Worm (Caenorhabditis elegans): Measurements from ENCODE around the gene ceh-90.
A peak's percentile ranks its signal among the peaks of the same experiment; 100 is the strongest.

Gene ceh-90

DNA sequence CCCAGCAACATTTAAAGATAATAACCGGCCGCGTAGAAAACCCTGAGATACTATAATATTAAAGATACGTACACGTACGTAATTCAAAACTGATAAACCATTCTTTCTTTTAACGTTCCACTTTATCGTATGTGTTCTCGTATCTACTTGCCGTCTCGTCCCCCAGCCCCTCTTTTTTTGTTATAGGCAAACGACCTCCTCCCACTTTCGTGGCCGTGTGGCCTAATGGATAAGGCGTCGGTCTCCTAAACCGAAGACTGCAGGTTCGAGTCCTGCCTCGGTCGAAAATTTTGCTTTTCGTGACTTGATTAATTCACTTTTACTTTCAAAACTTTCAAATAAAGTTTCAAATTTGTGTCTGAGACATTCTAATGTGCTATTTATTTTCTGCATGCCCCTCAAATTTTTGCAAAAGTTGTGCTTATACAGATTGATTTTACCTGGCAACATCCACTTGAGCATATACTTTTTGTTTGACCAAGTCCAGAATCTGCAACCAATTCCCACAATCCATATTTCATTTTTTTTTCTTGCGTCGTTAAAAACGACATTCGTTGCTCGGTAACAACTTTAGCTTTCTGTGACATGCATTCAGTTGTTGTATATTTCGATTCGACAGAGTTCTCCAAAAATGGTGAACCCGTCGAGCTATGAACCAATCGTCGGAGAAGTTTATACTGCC, 41.2 kb downstream of the ceh-90 start, which contains the start of gene F28H6.7 (continued):
- TF ChIP-seq F10E7.11 (tag; optimal IDR thresholded peaks at IDR 0.05) (no peak), lin-54 (GFP tag; optimal IDR thresholded peaks at IDR 0.05) (no peak), aptf-2 (GFP tag; conservative IDR thresholded peaks at IDR 0.05) (no peak; the same call in 1 of the 2 replicates), hrde-1 (tag; optimal IDR thresholded peaks at IDR 0.05; ENCODE audit: borderline replicate concordance) (peak; percentile 8), Y95B8A.8 (GFP tag; IDR thresholded peaks at IDR 0.05) (no peak), sea-2 (GFP tag; IDR thresholded peaks at IDR 0.05) (no peak), snpc-1.3 (tag; optimal IDR thresholded peaks at IDR 0.05; ENCODE audit: insufficient read depth) (no peak), aptf-3 (GFP tag; IDR thresholded peaks at IDR 0.05) (peak; percentile 73; the same call in 1 of the 2 replicates), dpff-1 (tag; optimal IDR thresholded peaks at IDR 0.05) (no peak), fkh-3 (tag; optimal IDR thresholded peaks at IDR 0.05) (no peak), dpl-1 (GFP tag; optimal IDR thresholded peaks at IDR 0.05) (no peak), C17E4.6 (GFP tag; IDR thresholded peaks at IDR 0.05) (no peak), madf-3 (GFP tag; IDR thresholded peaks at IDR 0.05) (peak; percentile 68; the same call in 1 of the 2 replicates), tlf-1 (GFP tag; optimal IDR thresholded peaks at IDR 0.05) (no peak), snpc-3.4 (tag; optimal IDR thresholded peaks at IDR 0.05) (no peak), pbrm-1 (GFP tag; IDR thresholded peaks at IDR 0.05) (peak; percentile 79), lag-1 (GFP tag; IDR thresholded peaks at IDR 0.05) (no peak), egrh-3 (GFP tag; IDR thresholded peaks at IDR 0.05) (peak; percentile 27; the same call in 1 of the 2 replicates), ceh-91 (GFP tag; IDR thresholded peaks at IDR 0.05) (no peak), attf-3 (GFP tag; conservative IDR thresholded peaks at IDR 0.05) (no peak), lin-35 (GFP tag; optimal IDR thresholded peaks at IDR 0.05) (peak in 1 of 3 experiments; percentile 65), F37B4.10 (GFP tag; IDR thresholded peaks at IDR 0.05) (no peak), egl-18 (GFP tag; IDR thresholded peaks at IDR 0.05) (0 out of 2 replicates have a peak, but pooled peaks have one; percentile 10), bed-2 (GFP tag; IDR thresholded peaks at IDR 0.05) (no peak), attf-5 (GFP tag; optimal IDR thresholded peaks at IDR 0.05) (no peak), C06A6.2 (GFP tag; conservative IDR thresholded peaks at IDR 0.05) (no peak), ceh-58 (GFP tag; IDR thresholded peaks at IDR 0.05) (no peak), ztf-28 (GFP tag; IDR thresholded peaks at IDR 0.05) (peak; percentile 61; the same call in 1 of the 2 replicates), ztf-22 (GFP tag; optimal IDR thresholded peaks at IDR 0.05) (no peak), ztf-18 (tag; optimal IDR thresholded peaks at IDR 0.05) (peak; percentile 51), atf-7 (tag; optimal IDR thresholded peaks at IDR 0.05) (peak; percentile 8), B0261.1 (tag; optimal IDR thresholded peaks at IDR 0.05) (peak; percentile 88), Y79H2A.3 (GFP tag; conservative IDR thresholded peaks at IDR 0.05) (no peak), athp-1 (tag; optimal IDR thresholded peaks at IDR 0.05) (no peak), F23B12.7 (tag; optimal IDR thresholded peaks at IDR 0.05; ENCODE audit: insufficient read depth) (peak; percentile 70), K11D2.4 (GFP tag; IDR thresholded peaks at IDR 0.05) (no peak), nhr-90 (tag; optimal IDR thresholded peaks at IDR 0.05) (peak; percentile 66), somi-1 (GFP tag; optimal IDR thresholded peaks at IDR 0.05) (peak; percentile 31), mcd-1 (GFP tag; IDR thresholded peaks at IDR 0.05) (no peak; the same call in 1 of the 2 replicates), madf-6 (GFP tag; IDR thresholded peaks at IDR 0.05) (peak; percentile 46; the same call in 1 of the 2 replicates), ets-4 (GFP tag; optimal IDR thresholded peaks at IDR 0.05) (no peak), madf-10 (tag; optimal IDR thresholded peaks at IDR 0.05) (peak; percentile 50), F52B5.7 (tag; optimal IDR thresholded peaks at IDR 0.05) (no peak), hsf-1 (GFP tag; IDR thresholded peaks at IDR 0.05) (no peak), hlh-26 (GFP tag; conservative IDR thresholded peaks at IDR 0.05) (no peak), ama-1 (optimal IDR thresholded peaks at IDR 0.05) (no peak), ama-1 (GFP tag; optimal IDR thresholded peaks at IDR 0.05) (peak in 1 of 2 experiments; percentile 15), lsy-27 (tag; optimal IDR thresholded peaks at IDR 0.05; ENCODE audit: borderline replicate concordance, insufficient read depth) (peak; percentile 62)

Measured in whole organism, young adult.